Worm (Caenorhabditis elegans) whole organism, young adult: ENCODE measurements around the gene nmad-1.

Experiments
- K12H6.12 ChIP-seq: fragments of 200-800 bp; sonication (Bioruptor generic); optimal IDR thresholded peaks from 2 replicates; lab custom pipeline; 2018; ENCODE audit warnings: mild to moderate bottlenecking, missing genetic modification characterization, missing compliant biosample characterization
- mes-4 ChIP-seq: sonication (generic microtip); optimal IDR thresholded peaks from 2 replicates; lab custom pipeline; 2016; ENCODE audit warnings: missing genotype, missing genetic modification characterization, missing compliant biosample characterization
- nfyb-1 ChIP-seq: fragments of 200-800 bp; sonication (Bioruptor generic); IDR thresholded peaks from 2 replicates; pipeline ENCODE4 v1.3.6; 2022; ENCODE audit warnings: missing genetic modification reagents, missing genetic modification characterization, missing compliant biosample characterization
- sptf-2 ChIP-seq: fragments of 200-800 bp; sonication (Bioruptor generic); optimal IDR thresholded peaks from 2 replicates; lab custom pipeline; 2018; ENCODE audit warnings: mild to moderate bottlenecking, missing genetic modification characterization, missing compliant biosample characterization

DNA sequence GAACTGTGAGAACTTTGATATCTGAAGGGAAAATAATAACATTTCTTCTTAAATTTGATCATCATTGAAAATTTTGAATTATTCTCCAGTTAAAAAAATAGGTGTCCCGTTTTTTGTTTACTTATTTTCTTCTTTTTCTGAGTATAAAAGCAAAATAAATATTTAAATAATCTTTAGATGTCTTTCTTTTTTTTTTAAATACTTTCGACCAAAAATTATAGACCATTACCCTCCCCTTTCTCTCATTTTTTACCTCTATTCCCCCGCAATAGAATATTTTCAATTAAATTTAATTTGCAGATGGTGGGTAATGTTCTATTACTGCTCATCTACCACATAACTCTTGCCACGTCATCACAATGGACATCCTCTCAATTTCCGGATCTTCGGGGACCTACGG lies 19.0 kb upstream of the nmad-1 start, which contains the start of gene molo-1:
- TF ChIP-seq mes-4 (tag; lab: Kevin White, UChicago) (no peak), sptf-2 (no peak), nfyb-1 (GFP tag; lab: Robert Waterston, UW) (no peak), K12H6.12 (tag; lab: Kevin White, UChicago) (no peak)
